Worm (Caenorhabditis elegans): ENCODE results near the gene K09E2.2.

K09E2.2 gene

DNA sequence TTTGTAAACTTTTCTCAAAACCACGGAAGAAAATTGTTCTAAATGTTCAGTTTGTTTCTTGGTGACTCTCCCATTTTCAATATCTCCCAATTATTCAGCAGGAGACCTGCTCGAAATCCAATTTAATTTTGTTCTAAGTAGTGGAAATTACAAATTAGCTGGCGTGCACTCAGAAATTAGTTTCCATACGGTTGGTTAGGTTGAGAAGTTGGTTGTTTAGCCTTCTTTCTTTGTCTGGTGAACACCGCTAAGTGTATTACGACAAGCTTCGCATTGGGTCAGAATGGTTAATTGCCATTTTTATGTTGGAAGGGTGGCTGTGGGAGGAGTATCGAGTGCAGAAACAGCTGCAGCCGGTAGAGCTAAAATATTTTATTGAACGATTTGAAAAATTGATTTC lies 24.3 kb upstream of the K09E2.2 start:
- TF ChIP-seq daf-12 (tag; optimal IDR thresholded peaks at IDR 0.05) (no peak), egl-27 (tag; optimal IDR thresholded peaks at IDR 0.05) (no peak), zag-1 (tag; optimal IDR thresholded peaks at IDR 0.05) (no peak), elt-1 (tag; optimal IDR thresholded peaks at IDR 0.05) (no peak), nhr-11 (tag; optimal IDR thresholded peaks at IDR 0.05) (no peak), lin-15B (tag; optimal IDR thresholded peaks at IDR 0.05) (no peak), unc-62 (GFP tag; optimal IDR thresholded peaks at IDR 0.05) (no peak), jun-1 (tag; optimal IDR thresholded peaks at IDR 0.05) (no peak)

DNA sequence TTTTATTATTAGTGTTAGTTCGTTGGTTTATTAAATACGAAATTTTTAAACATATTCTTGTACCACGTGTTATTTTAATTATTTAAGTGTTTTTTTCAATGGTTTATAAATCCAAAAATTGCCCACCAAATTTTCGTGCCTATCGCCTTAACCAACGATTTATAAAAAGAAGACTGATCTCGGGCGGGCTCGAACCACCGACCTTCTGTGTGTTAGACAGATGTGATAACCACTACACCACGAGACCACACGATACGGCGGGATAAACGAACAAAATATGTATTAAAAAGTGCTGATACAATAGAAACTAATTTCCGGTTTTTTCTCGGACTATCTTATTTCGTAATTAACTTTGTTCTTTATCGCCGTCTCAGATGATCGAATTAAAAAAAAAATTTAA lies 22.3 kb upstream of the K09E2.2 start:
- TF ChIP-seq nhr-23 (tag; optimal IDR thresholded peaks at IDR 0.05) = peak; percentile 10
- no peak for TF ChIP-seq mdl-1 (tag; optimal IDR thresholded peaks at IDR 0.05)
- TF ChIP-seq nhr-43 (tag; optimal IDR thresholded peaks at IDR 0.05; ENCODE audit: poor library complexity, severe bottlenecking) = peak; percentile 9
- TF ChIP-seq nfya-1 (tag; optimal IDR thresholded peaks at IDR 0.05; ENCODE audit: insufficient read depth) = peak; percentile 9
- TF ChIP-seq elt-2 (tag; optimal IDR thresholded peaks at IDR 0.05) = peak; percentile 17

DNA sequence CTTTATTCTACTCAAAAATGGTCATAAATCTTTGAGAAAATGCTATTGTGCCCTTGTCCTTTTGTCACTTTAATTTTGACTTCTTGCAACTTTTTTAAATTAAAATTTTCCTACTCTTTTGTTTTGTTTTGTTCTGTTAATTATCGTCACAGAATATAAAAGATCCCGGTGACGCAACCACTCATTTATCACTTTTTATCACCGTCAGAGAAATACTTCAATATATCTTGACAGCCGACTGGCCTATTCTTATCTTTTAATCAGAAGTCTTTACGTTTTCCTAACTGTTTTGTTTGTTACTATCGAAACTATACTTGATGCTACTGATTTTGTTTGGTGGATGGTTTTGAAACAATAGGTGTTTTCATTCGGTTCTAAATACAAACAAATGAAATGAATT lies 16.8 kb upstream of the K09E2.2 start:
- TF ChIP-seq daf-12 (tag; optimal IDR thresholded peaks at IDR 0.05) (no peak), unc-62 (GFP tag; optimal IDR thresholded peaks at IDR 0.05) (no peak), hmg-11 (tag; optimal IDR thresholded peaks at IDR 0.05) (no peak), elt-3 (tag; optimal IDR thresholded peaks at IDR 0.05) (no peak), ceh-9 (tag; optimal IDR thresholded peaks at IDR 0.05) (no peak)

DNA sequence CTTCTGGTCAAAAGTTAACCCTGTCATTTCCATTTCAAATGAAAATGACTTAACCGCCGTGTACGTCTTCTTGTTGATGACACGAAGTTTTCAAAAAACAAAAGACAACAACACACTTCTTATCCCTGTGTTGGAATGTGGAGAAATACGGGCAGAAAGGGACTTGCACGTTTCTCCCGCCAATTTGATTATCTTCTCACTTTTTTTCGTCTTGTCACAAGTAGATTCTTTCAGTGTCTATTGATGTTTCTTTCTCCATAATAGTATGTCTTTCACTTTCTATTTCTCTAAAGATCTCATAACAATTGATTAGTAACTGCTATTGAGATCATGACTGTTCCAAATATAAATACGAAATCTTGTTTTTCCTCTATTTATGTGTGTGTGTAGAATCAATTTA lies 13.3 kb upstream of the K09E2.2 start:
- TF ChIP-seq fkh-10 (GFP tag; optimal IDR thresholded peaks at IDR 0.05) = peak; percentile 10
- no peak for TF ChIP-seq lin-39 (tag; optimal IDR thresholded peaks at IDR 0.05)
- TF ChIP-seq hmg-11 (tag; optimal IDR thresholded peaks at IDR 0.05) = no peak

DNA sequence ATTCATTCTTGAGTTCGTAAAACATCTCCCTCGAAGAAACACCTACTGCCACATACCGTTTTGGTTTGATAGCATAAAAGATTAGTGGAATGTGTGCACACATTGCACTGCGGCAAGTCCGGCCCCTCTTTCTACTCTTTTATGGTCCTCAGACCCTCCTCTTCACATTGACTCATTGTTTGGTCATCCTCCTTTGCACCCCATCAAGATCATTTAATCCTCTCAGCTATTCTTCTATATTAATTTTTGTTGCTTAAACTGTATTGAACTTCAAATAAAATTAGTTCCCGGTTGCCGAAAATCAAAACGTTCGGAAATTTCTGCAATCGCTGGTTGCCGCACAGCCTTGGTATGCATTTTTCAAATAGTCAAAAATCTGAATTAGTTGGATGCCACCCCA lies 12.5 kb upstream of the K09E2.2 start, which contains the start of gene rig-1:
Gene rig-1, plus strand, starts transcription at position 301 of the 400 bp plus-strand sequence.
- TF ChIP-seq ceh-9 (tag; optimal IDR thresholded peaks at IDR 0.05) (no peak), eor-1 (tag; optimal IDR thresholded peaks at IDR 0.05) (no peak)

DNA sequence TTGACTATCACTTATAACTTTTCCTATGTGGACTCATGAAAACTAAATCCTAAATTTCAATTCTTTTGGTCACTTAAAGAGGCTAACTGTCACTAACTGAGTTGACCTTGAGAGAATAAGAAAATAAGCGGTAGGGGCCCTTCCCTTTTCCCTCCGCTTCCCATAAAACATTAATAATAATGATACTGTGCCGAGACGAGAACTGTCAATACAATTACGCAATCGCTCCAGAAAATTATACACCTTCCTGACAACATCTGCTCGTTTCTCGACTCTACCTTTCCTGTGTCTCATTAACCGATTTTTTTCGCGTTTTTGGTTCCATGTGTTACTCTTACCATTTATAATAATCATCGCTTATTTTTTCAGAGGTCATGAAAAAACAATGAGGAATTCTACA lies 12.0 kb upstream of the K09E2.2 start:
- TF ChIP-seq nhr-25 (tag; optimal IDR thresholded peaks at IDR 0.05) = no peak
- TF ChIP-seq unc-39 (tag; optimal IDR thresholded peaks at IDR 0.05) = no peak
- TF ChIP-seq nhr-237 (tag; optimal IDR thresholded peaks at IDR 0.05) = no peak
- no peak for TF ChIP-seq fos-1 (tag; optimal IDR thresholded peaks at IDR 0.05)
- no peak for TF ChIP-seq mdl-1 (tag; optimal IDR thresholded peaks at IDR 0.05)
- TF ChIP-seq R02D3.7 (tag; optimal IDR thresholded peaks at IDR 0.05) = no peak
- no peak for TF ChIP-seq ZK546.5 (tag; optimal IDR thresholded peaks at IDR 0.05)
- no peak for TF ChIP-seq daf-12 (tag; optimal IDR thresholded peaks at IDR 0.05)
- no peak for TF ChIP-seq ceh-16 (tag; optimal IDR thresholded peaks at IDR 0.05)

DNA sequence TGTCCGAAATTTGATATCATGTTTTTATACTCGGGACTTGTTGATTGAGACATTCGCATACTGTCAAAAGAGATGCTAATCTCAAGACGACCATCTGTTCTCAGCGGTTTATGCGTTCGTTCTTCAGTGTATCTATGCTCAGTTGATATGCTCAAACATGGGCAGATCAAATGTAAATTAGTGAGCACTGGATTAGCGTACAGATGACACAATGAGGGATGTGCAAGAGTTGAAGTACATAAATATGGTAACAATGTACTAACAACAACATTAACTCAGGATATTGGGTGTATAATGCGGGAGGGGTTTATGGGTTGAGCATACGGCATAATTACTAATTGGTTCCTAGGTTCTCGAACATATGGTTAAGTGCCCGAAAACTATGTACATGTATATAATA lies 10.4 kb upstream of the K09E2.2 start:
- TF ChIP-seq sea-2 (GFP tag; optimal IDR thresholded peaks at IDR 0.05) = no peak
- no peak for TF ChIP-seq fos-1 (tag; optimal IDR thresholded peaks at IDR 0.05)
- no peak for TF ChIP-seq eor-1 (tag; optimal IDR thresholded peaks at IDR 0.05)
- no peak for TF ChIP-seq nhr-23 (tag; optimal IDR thresholded peaks at IDR 0.05)
- no peak for TF ChIP-seq unc-62 (GFP tag; optimal IDR thresholded peaks at IDR 0.05)
- TF ChIP-seq ama-1 (optimal IDR thresholded peaks at IDR 0.05) = no peak
- no peak for TF ChIP-seq nhr-28 (tag; optimal IDR thresholded peaks at IDR 0.05)
- TF ChIP-seq ceh-82 (tag; optimal IDR thresholded peaks at IDR 0.05) = no peak
- TF ChIP-seq ztf-4 (tag; optimal IDR thresholded peaks at IDR 0.05) = no peak
- TF ChIP-seq ceh-28 (tag; optimal IDR thresholded peaks at IDR 0.05) = no peak
- no peak for TF ChIP-seq ceh-9 (tag; optimal IDR thresholded peaks at IDR 0.05)
